Worm (Caenorhabditis elegans) whole organism, L2 larva: ENCODE data around the gene F54E2.5.

Source experiments
- mab-5 ChIP-seq: fragments of 150-350 bp; optimal IDR thresholded peaks from 2 replicates; lab custom pipeline; 2014; ENCODE audit warnings: missing biosample characterization, missing genetic modification characterization
- unc-55 ChIP-seq: fragments of 150-350 bp; sonication (generic microtip); optimal IDR thresholded peaks from 3 replicates; lab custom pipeline; 2014; ENCODE audit warnings: missing biosample characterization, missing genetic modification reagents, missing genetic modification characterization

DNA sequence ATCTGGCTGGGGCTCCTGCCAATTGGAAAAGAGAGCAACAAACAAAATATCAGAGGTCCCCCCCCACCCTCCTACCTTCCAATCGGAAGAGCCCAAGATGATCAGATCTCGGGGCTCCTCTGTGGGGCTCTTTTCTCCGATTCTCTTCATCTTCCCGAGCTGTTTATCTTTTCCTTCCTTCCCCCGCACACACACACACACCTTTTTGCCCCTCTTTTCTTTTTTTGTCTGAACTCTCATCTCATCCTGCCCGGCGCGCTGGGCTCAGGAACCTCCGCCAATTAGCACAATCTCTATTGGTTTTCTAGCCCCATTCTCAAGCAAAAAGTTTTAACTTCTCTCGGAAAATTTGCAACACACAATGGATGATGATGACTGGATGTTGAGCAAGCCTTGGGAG lies 12.6 kb downstream of the F54E2.5 start:
- TF ChIP-seq unc-55 (GFP tag; lab: Kevin White, UChicago) (no peak), mab-5 (tag; lab: Kevin White, UChicago) (no peak)
